Worm (Caenorhabditis elegans) whole organism, early embryonic: Measurements from ENCODE around the gene cutl-3.

Experiments
- F13C5.2 ChIP-seq: sonication (generic microtip); optimal IDR thresholded peaks from 2 replicates; lab custom pipeline; 2017; ENCODE audit warnings: mild to moderate bottlenecking, missing genetic modification characterization, inconsistent platforms, missing compliant biosample characterization
- ama-1 ChIP-seq: fragments of 150-350 bp; optimal IDR thresholded peaks from 2 replicates; lab custom pipeline; 2014
- ceh-36 ChIP-seq: sonication (generic microtip); optimal IDR thresholded peaks from 2 replicates; lab custom pipeline; 2016; ENCODE audit warnings: missing genetic modification characterization, inconsistent platforms, missing compliant biosample characterization
- hnd-1 ChIP-seq: sonication (generic microtip); optimal IDR thresholded peaks from 2 replicates; lab custom pipeline; 2016; ENCODE audit warnings: missing genetic modification characterization, missing compliant biosample characterization

DNA sequence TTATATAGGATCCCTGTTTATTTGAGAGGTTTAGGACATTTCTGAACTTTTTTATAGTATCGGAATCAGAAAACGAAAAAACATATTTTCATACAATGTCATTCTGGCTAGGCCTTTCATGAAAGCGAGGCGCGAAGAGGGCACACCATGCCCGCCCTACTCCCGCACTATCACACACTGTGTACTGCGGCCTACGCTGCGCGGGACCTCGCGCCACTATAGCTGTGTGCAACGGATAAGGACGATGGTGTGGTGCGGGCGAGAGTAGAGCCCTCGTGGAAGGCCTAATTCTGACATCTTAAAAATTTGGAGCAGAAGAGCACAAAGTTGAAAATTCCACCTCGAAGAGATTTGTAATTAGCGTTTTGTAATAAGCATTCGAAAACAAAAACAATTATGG, 11.9 kb upstream of the cutl-3 start:
- TF ChIP-seq hnd-1 (tag; lab: Kevin White, UChicago) = no peak
- TF ChIP-seq ceh-36 (tag; lab: Kevin White, UChicago) = no peak
- TF ChIP-seq ama-1 (lab: Kevin White, UChicago) = no peak
- TF ChIP-seq F13C5.2 = no peak
